Fruit fly (Drosophila melanogaster) whole organism, pupa: ENCODE measurements around the gene CG14185.
A peak's percentile ranks its signal among the peaks of the same experiment; 100 is the strongest.

ENCODE experiments used
- CG12605 ChIP-seq: fragments of 200-800 bp; sonication (Bioruptor generic); IDR thresholded peaks from 2 replicates; pipeline ENCODE4 v1.3.6; 2022; ENCODE audit warnings: missing biosample characterization, missing genetic modification characterization
- CG13204 ChIP-seq: fragments of 200-800 bp; sonication (Bioruptor generic); optimal IDR thresholded peaks from 2 replicates; lab custom pipeline; 2018; ENCODE audit warnings: missing biosample characterization, mild to moderate bottlenecking, missing genetic modification characterization, moderate library complexity
- CG32121 ChIP-seq: fragments of 200-800 bp; sonication (Bioruptor generic); IDR thresholded peaks from 2 replicates; pipeline ENCODE4 v1.3.6; 2022; ENCODE audit warnings: missing biosample characterization, missing genetic modification characterization
- CG8159 ChIP-seq: fragments of 200-800 bp; sonication (Bioruptor generic); optimal IDR thresholded peaks from 3 replicates; lab custom pipeline; 2018; ENCODE audit warnings: missing biosample characterization, mild to moderate bottlenecking, missing genetic modification characterization, moderate library complexity
- Pif1A ChIP-seq: fragments of 200-800 bp; sonication (Bioruptor generic); optimal IDR thresholded peaks from 3 replicates; lab custom pipeline; 2016; ENCODE audit warnings: missing biosample characterization, missing genetic modification characterization
- rn ChIP-seq: fragments of 200-800 bp; sonication (Bioruptor generic); IDR thresholded peaks from 2 replicates; pipeline ENCODE4 v1.3.6; 2022; ENCODE audit warnings: missing biosample characterization, missing genetic modification characterization

- no peak for TF ChIP-seq rn
- no peak for TF ChIP-seq Pif1A
- no peak for TF ChIP-seq CG32121 (GFP tag; lab: Robert Waterston, UW)
- TF ChIP-seq CG8159 (tag; lab: Kevin White, UChicago), result no peak
- no peak for TF ChIP-seq CG12605
- TF ChIP-seq CG13204 (GFP tag; lab: Kevin White, UChicago), result peak; percentile 37
These were observed 20.2 kb downstream of the CG14185 start for dm6 chr3L:20126106-20126505.
